Worm (Caenorhabditis elegans) whole organism, late embryonic: ENCODE data around the gene T26C11.9.

ENCODE experiments used
- Y22D7AL.16 ChIP-seq: sonication (generic microtip); optimal IDR thresholded peaks from 2 replicates; lab custom pipeline; 2016; ENCODE audit warnings: missing genetic modification characterization, missing compliant biosample characterization
- ahr-1 ChIP-seq: sonication (generic microtip); optimal IDR thresholded peaks from 2 replicates; lab custom pipeline; 2016; ENCODE audit warnings: missing genetic modification characterization, missing compliant biosample characterization
- ceh-2 ChIP-seq: sonication (generic microtip); optimal IDR thresholded peaks from 2 replicates; lab custom pipeline; 2016; ENCODE audit warnings: missing genotype, missing genetic modification characterization, missing compliant biosample characterization
- ceh-30 ChIP-seq: fragments of 150-350 bp; optimal IDR thresholded peaks from 2 replicates; lab custom pipeline; 2014; ENCODE audit warnings: missing biosample characterization, missing genetic modification characterization
- ceh-34 ChIP-seq: sonication (generic microtip); optimal IDR thresholded peaks from 2 replicates; lab custom pipeline; 2016; ENCODE audit warnings: mild to moderate bottlenecking, missing genetic modification characterization, missing compliant biosample characterization
- dmd-4 ChIP-seq: sonication (generic microtip); optimal IDR thresholded peaks from 2 replicates; lab custom pipeline; 2016; ENCODE audit warnings: borderline replicate concordance, missing genetic modification characterization, missing compliant biosample characterization
- ets-4 ChIP-seq: sonication (generic microtip); optimal IDR thresholded peaks from 2 replicates; lab custom pipeline; 2016; ENCODE audit warnings: missing genetic modification characterization, missing compliant biosample characterization
- hlh-8 ChIP-seq: sonication (generic microtip); optimal IDR thresholded peaks from 2 replicates; lab custom pipeline; 2016; ENCODE audit warnings: missing genotype, missing genetic modification characterization, missing compliant biosample characterization
- lim-6 ChIP-seq: sonication (generic microtip); optimal IDR thresholded peaks from 2 replicates; lab custom pipeline; 2016; ENCODE audit warnings: missing genetic modification characterization, missing compliant biosample characterization
- nhr-11 ChIP-seq: fragments of 150-350 bp; optimal IDR thresholded peaks from 2 replicates; lab custom pipeline; 2014; ENCODE audit warnings: missing biosample characterization, missing genetic modification characterization
- npax-4 ChIP-seq: sonication (generic microtip); optimal IDR thresholded peaks from 2 replicates; lab custom pipeline; 2016; ENCODE audit warnings: missing genetic modification characterization, missing compliant biosample characterization
- pat-9 ChIP-seq: fragments of 200-800 bp; sonication (Bioruptor generic); optimal IDR thresholded peaks from 2 replicates; lab custom pipeline; 2018; ENCODE audit warnings: mild to moderate bottlenecking, missing genetic modification characterization, moderate library complexity, missing compliant biosample characterization
- pros-1 ChIP-seq: fragments of 150-350 bp; optimal IDR thresholded peaks from 2 replicates; lab custom pipeline; 2014; ENCODE audit warnings: missing biosample characterization, missing genetic modification reagents, missing genetic modification characterization
- ref-2 ChIP-seq: sonication (generic microtip); optimal IDR thresholded peaks from 2 replicates; lab custom pipeline; 2016; ENCODE audit warnings: missing genetic modification characterization, missing compliant biosample characterization
- sox-4 ChIP-seq: sonication (generic microtip); optimal IDR thresholded peaks from 2 replicates; lab custom pipeline; 2017; ENCODE audit warnings: mild to moderate bottlenecking, missing genetic modification characterization, inconsistent platforms, missing compliant biosample characterization

The T26C11.9 gene

DNA sequence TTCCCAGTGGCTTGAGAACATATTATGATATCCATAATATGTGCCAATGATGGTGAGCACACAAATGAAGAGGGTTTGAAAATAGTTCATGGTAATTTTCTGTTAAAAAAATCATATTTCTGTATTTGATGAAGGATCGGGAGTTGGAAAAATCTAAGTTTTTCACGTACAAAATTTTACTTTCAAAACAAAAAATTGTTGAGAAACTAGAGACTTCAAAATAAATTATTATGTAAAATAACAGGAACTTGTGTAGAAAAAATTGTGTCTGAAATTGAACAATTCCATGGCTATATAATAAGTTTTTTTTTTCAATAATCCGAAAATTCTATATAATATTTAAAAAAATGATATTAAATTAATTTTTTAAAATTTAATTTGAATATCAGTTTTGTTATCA lies 32.4 kb downstream of the T26C11.9 start, which contains the start of gene C14E2.4:
TSS of gene C14E2.4 (minus strand) at position 101 of the 400 bp plus-strand sequence.
- TF ChIP-seq pros-1 (tag; lab: Kevin White, UChicago) (no peak), lim-6 (tag; lab: Kevin White, UChicago) (no peak), Y22D7AL.16 (tag; lab: Kevin White, UChicago) (no peak), ceh-30 (tag; lab: Kevin White, UChicago) (no peak)

DNA sequence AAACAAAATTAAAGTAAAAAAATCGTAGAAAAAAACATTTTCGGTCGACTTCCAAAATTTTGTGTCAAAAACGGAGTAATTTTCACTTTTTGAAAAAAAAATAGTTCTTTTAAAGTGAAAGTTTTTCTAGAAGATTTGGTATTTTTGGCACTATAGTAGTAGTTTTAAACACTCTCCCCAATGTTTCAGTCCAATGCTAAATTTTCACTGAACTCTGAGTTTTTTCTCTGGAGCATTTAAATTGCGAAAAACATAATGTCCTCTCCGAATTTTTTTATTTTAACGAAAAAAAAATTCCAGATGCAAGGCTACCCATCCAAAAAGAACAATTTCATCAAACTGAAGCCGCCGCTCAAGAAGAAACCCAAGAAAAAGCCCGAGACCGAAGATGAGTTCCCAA lies 37.5 kb downstream of the T26C11.9 start, which contains the start of gene C14E2.7:
TSS of gene C14E2.7 (plus strand) at position 301 of the 400 bp plus-strand sequence.
- TF ChIP-seq dmd-4 (tag; lab: Kevin White, UChicago) (no peak), ceh-2 (tag; lab: Kevin White, UChicago) (no peak), nhr-11 (no peak), hlh-8 (tag; lab: Kevin White, UChicago) (no peak), ahr-1 (tag; lab: Kevin White, UChicago) (no peak)

DNA sequence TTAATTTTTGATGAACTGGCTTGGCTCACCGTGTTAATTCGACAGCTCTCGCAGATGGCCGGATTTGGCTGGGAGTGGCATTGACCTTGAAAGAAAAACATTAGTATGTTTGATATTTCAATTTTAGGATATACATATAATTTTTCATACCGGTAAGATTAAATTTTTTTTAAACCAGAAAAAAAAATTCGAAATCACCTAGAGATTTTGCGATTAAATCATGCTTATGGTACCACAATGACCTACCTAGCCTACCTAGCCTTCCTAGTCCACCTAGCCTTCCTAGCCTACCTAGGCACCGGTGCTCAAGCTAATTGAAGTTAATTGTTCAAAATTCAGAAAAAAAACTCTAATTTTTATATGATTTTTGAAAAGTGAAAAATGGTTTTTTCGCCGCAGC lies 42.2 kb downstream of the T26C11.9 start, which contains the start of gene C14E2.3:
TSS of gene C14E2.3 (minus strand) at position 101 of the 400 bp plus-strand sequence.
- TF ChIP-seq ceh-34 (tag; lab: Kevin White, UChicago): no peak
- TF ChIP-seq ref-2 (tag; lab: Kevin White, UChicago): no peak
- TF ChIP-seq npax-4 (tag; lab: Kevin White, UChicago): no peak
- TF ChIP-seq ets-4 (tag; lab: Kevin White, UChicago): no peak
- TF ChIP-seq hlh-8 (tag; lab: Kevin White, UChicago): no peak
- no peak for TF ChIP-seq sox-4
- TF ChIP-seq pat-9 (tag; lab: Kevin White, UChicago): no peak
